Worm (Caenorhabditis elegans) whole organism, L3 larva: ENCODE results near the gene C33A12.4.

ENCODE experiments used
- R02D3.7 ChIP-seq: fragments of 150-350 bp; optimal IDR thresholded peaks from 2 replicates; lab custom pipeline; 2014; ENCODE audit warnings: missing biosample characterization, missing genetic modification characterization
- ZK546.5 ChIP-seq: sonication (generic microtip); optimal IDR thresholded peaks from 2 replicates; lab custom pipeline; 2017; ENCODE audit warnings: missing biosample characterization, missing genetic modification characterization
- aly-2 ChIP-seq: fragments of 150-350 bp; optimal IDR thresholded peaks from 2 replicates; lab custom pipeline; 2014; ENCODE audit warnings: missing biosample characterization, missing genetic modification characterization
- ama-1 ChIP-seq: fragments of 150-350 bp; optimal IDR thresholded peaks from 2 replicates; lab custom pipeline; 2018
- ceh-28 ChIP-seq: fragments of 150-350 bp; optimal IDR thresholded peaks from 2 replicates; lab custom pipeline; 2014; ENCODE audit warnings: missing biosample characterization, missing genetic modification reagents, missing genetic modification characterization
- ceh-82 ChIP-seq: fragments of 150-350 bp; optimal IDR thresholded peaks from 2 replicates; lab custom pipeline; 2014; ENCODE audit warnings: missing biosample characterization, missing genetic modification characterization
- ceh-9 ChIP-seq: sonication (generic microtip); optimal IDR thresholded peaks from 2 replicates; lab custom pipeline; 2018; ENCODE audit warnings: missing biosample characterization, missing genetic modification characterization
- egl-27 ChIP-seq: sonication (generic microtip); optimal IDR thresholded peaks from 4 replicates; lab custom pipeline; 2017; ENCODE audit warnings: missing biosample characterization, missing genetic modification reagents, missing genetic modification characterization
- elt-1 ChIP-seq: fragments of 150-350 bp; optimal IDR thresholded peaks from 2 replicates; lab custom pipeline; 2014; ENCODE audit warnings: missing biosample characterization, missing genetic modification characterization
- elt-2 ChIP-seq: sonication (generic microtip); optimal IDR thresholded peaks from 2 replicates; lab custom pipeline; 2016; ENCODE audit warnings: missing genetic modification reagents, mild to moderate bottlenecking, missing genetic modification characterization, missing compliant biosample characterization
- elt-3 ChIP-seq, 3 experiments: fragments of 150-350 bp in 1 of 3; sonication (generic microtip) in 2 of 3; optimal IDR thresholded peaks; 2 replicates in 2 of 3; 4 replicates in 1 of 3; lab custom pipeline; 2014 to 2017; ENCODE audit warnings: missing biosample characterization in 3 of 3, missing genetic modification characterization in 3 of 3
- fkh-10 ChIP-seq: sonication (generic microtip); optimal IDR thresholded peaks from 2 replicates; lab custom pipeline; 2017; ENCODE audit warnings: missing biosample characterization, missing genetic modification reagents, missing genetic modification characterization
- fos-1 ChIP-seq: fragments of 150-350 bp; optimal IDR thresholded peaks from 2 replicates; lab custom pipeline; 2014; ENCODE audit warnings: missing biosample characterization, missing genetic modification characterization
- jun-1 ChIP-seq: fragments of 150-350 bp; optimal IDR thresholded peaks from 2 replicates; lab custom pipeline; 2014; ENCODE audit warnings: missing biosample characterization, missing genetic modification reagents, missing genetic modification characterization
- lin-15B ChIP-seq: fragments of 150-350 bp; optimal IDR thresholded peaks from 2 replicates; lab custom pipeline; 2014; ENCODE audit warnings: missing biosample characterization, missing genetic modification characterization
- lin-39 ChIP-seq: fragments of 150-350 bp; optimal IDR thresholded peaks from 2 replicates; lab custom pipeline; 2018; ENCODE audit warnings: missing biosample characterization, missing genetic modification reagents, missing genetic modification characterization
- lsy-12 ChIP-seq: sonication (generic microtip); optimal IDR thresholded peaks from 2 replicates; lab custom pipeline; 2016; ENCODE audit warnings: mild to moderate bottlenecking, missing genetic modification characterization, missing compliant biosample characterization
- mdl-1 ChIP-seq: fragments of 150-350 bp; optimal IDR thresholded peaks from 2 replicates; lab custom pipeline; 2014; ENCODE audit warnings: missing biosample characterization, missing genetic modification characterization
- mml-1 ChIP-seq: fragments of 150-350 bp; sonication (generic microtip); optimal IDR thresholded peaks from 3 replicates; lab custom pipeline; 2014; ENCODE audit warnings: missing biosample characterization, missing genetic modification characterization
- nhr-11 ChIP-seq: fragments of 150-350 bp; optimal IDR thresholded peaks from 2 replicates; lab custom pipeline; 2014; ENCODE audit warnings: missing biosample characterization, missing genetic modification characterization
- nhr-12 ChIP-seq: fragments of 150-350 bp; optimal IDR thresholded peaks from 2 replicates; lab custom pipeline; 2014; ENCODE audit warnings: missing biosample characterization, missing genetic modification characterization
- nhr-23 ChIP-seq: fragments of 150-350 bp; optimal IDR thresholded peaks from 2 replicates; lab custom pipeline; 2014; ENCODE audit warnings: missing biosample characterization, missing genetic modification reagents, missing genetic modification characterization
- nhr-237 ChIP-seq: fragments of 150-350 bp; optimal IDR thresholded peaks from 2 replicates; lab custom pipeline; 2014; ENCODE audit warnings: missing biosample characterization, missing genetic modification characterization
- nhr-25 ChIP-seq: sonication (generic microtip); optimal IDR thresholded peaks from 2 replicates; lab custom pipeline; 2017; ENCODE audit warnings: missing biosample characterization, missing genetic modification characterization
- nhr-28 ChIP-seq: fragments of 150-350 bp; optimal IDR thresholded peaks from 2 replicates; lab custom pipeline; 2014; ENCODE audit warnings: missing biosample characterization, missing genetic modification characterization
- nhr-43 ChIP-seq: sonication (generic microtip); optimal IDR thresholded peaks from 2 replicates; lab custom pipeline; 2016; ENCODE audit warnings: mild to moderate bottlenecking, missing genetic modification characterization, missing compliant biosample characterization; ENCODE audit not compliant: poor library complexity, severe bottlenecking
- nhr-67 ChIP-seq: fragments of 150-350 bp; optimal IDR thresholded peaks from 2 replicates; lab custom pipeline; 2014; ENCODE audit warnings: missing biosample characterization, missing genetic modification characterization
- nhr-77 ChIP-seq: fragments of 150-350 bp; optimal IDR thresholded peaks from 2 replicates; lab custom pipeline; 2014; ENCODE audit warnings: missing biosample characterization, missing genetic modification characterization
- pha-4 ChIP-seq: fragments of 150-350 bp; optimal IDR thresholded peaks from 2 replicates; lab custom pipeline; 2014; ENCODE audit warnings: missing biosample characterization, missing genetic modification reagents, missing genetic modification characterization
- pqm-1 ChIP-seq: fragments of 150-350 bp; optimal IDR thresholded peaks from 2 replicates; lab custom pipeline; 2017; ENCODE audit warnings: missing biosample characterization, missing genetic modification characterization, inconsistent platforms
- sea-2 ChIP-seq: fragments of 150-350 bp; sonication (generic microtip); optimal IDR thresholded peaks from 4 replicates; lab custom pipeline; 2014; ENCODE audit warnings: missing biosample characterization, missing genetic modification reagents, missing genetic modification characterization
- skn-1 ChIP-seq: fragments of 150-350 bp; optimal IDR thresholded peaks from 2 replicates; lab custom pipeline; 2014; ENCODE audit warnings: missing biosample characterization, missing genetic modification characterization
- tbx-2 ChIP-seq: sonication (generic microtip); optimal IDR thresholded peaks from 2 replicates; lab custom pipeline; 2016; ENCODE audit warnings: mild to moderate bottlenecking, missing genetic modification characterization, missing compliant biosample characterization
- unc-39 ChIP-seq: sonication (generic microtip); optimal IDR thresholded peaks from 4 replicates; lab custom pipeline; 2017; ENCODE audit warnings: missing biosample characterization, missing genetic modification characterization
- ztf-4 ChIP-seq: fragments of 150-350 bp; optimal IDR thresholded peaks from 2 replicates; lab custom pipeline; 2014; ENCODE audit warnings: missing biosample characterization, missing genetic modification characterization

C33A12.4 gene

ce11 chrIV:9485040-9485439 lies 25.3 kb downstream of the C33A12.4 start, which contains the start of gene gadr-2:
Gene gadr-2, minus strand, starts transcription at chrIV:9485140.
- TF ChIP-seq pqm-1 (tag; lab: Kevin White, UChicago), result no peak
- TF ChIP-seq tbx-2 (tag; lab: Kevin White, UChicago), result no peak
- TF ChIP-seq nhr-11, result no peak
- no peak for TF ChIP-seq nhr-237
- TF ChIP-seq elt-1, result no peak

- no peak for TF ChIP-seq ama-1
These were observed 29.4 kb downstream of the C33A12.4 start, which contains the start of gene cng-3 for ce11 chrIV:9480936-9481335. Gene cng-3, minus strand, starts transcription at chrIV:9481037.

- TF ChIP-seq unc-39 (tag; lab: Kevin White, UChicago) (no peak), elt-3 (tag; optimal IDR thresholded peaks at IDR 0.05; lab: Kevin White, UChicago) (peak in 1 of 3 experiments; percentile 68), mdl-1 (no peak), nhr-23 (tag; lab: Kevin White, UChicago) (no peak), ztf-4 (no peak), sea-2 (no peak), ama-1 (no peak), mml-1 (tag; lab: Kevin White, UChicago) (no peak), nhr-43 (peak; percentile 89), nhr-12 (tag; lab: Kevin White, UChicago) (no peak), R02D3.7 (tag; lab: Kevin White, UChicago) (peak; percentile 4), lin-15B (tag; lab: Kevin White, UChicago) (no peak), elt-2 (peak; percentile 46), pqm-1 (tag; lab: Kevin White, UChicago) (peak; percentile 46), nhr-25 (tag; lab: Kevin White, UChicago) (peak; percentile 33), fkh-10 (GFP tag; lab: Kevin White, UChicago) (no peak), ZK546.5 (no peak), nhr-67 (tag; lab: Kevin White, UChicago) (no peak), lsy-12 (tag; lab: Kevin White, UChicago) (peak; percentile 59), ceh-9 (tag; lab: Kevin White, UChicago) (no peak), lin-39 (tag; lab: Kevin White, UChicago) (peak; percentile 65), ceh-82 (tag; lab: Kevin White, UChicago) (no peak), jun-1 (tag; lab: Kevin White, UChicago) (peak; percentile 12)
These were observed 33.0 kb downstream of the C33A12.4 start, which contains the start of gene wrt-3 for ce11 chrIV:9477135-9477928. Gene wrt-3, minus strand, starts transcription at chrIV:9477456.

ce11 chrIV:9469293-9469692 lies 41.1 kb downstream of the C33A12.4 start:
- no peak for TF ChIP-seq ceh-28
- TF ChIP-seq unc-39 (tag; lab: Kevin White, UChicago), result no peak
- no peak for TF ChIP-seq pha-4 (tag; lab: Kevin White, UChicago)
- no peak for TF ChIP-seq nhr-25 (tag; lab: Kevin White, UChicago)
- no peak for TF ChIP-seq skn-1 (tag; lab: Kevin White, UChicago)
- TF ChIP-seq R02D3.7 (tag; lab: Kevin White, UChicago), result no peak
- no peak for TF ChIP-seq mdl-1
- TF ChIP-seq nhr-11, result no peak
- TF ChIP-seq jun-1 (tag; lab: Kevin White, UChicago), result no peak

ce11 chrIV:9467418-9467817 lies 43.0 kb downstream of the C33A12.4 start, which contains the start of gene F38E11.6:
Gene F38E11.6, minus strand, starts transcription at chrIV:9467518.
- TF ChIP-seq ztf-4 (no peak), nhr-28 (no peak), nhr-12 (tag; lab: Kevin White, UChicago) (no peak), nhr-11 (no peak), nhr-25 (tag; lab: Kevin White, UChicago) (no peak), aly-2 (no peak), ceh-28 (no peak), nhr-77 (tag; lab: Kevin White, UChicago) (no peak), nhr-43 (no peak), lin-15B (tag; lab: Kevin White, UChicago) (no peak), ceh-9 (tag; lab: Kevin White, UChicago) (no peak), egl-27 (tag; lab: Kevin White, UChicago) (no peak), fos-1 (tag; lab: Kevin White, UChicago) (no peak)
